Worm (Caenorhabditis elegans) whole organism, L2 larva: Measurements from ENCODE around the gene his-63.

Source experiments
- ZK546.5 ChIP-seq: sonication (generic microtip); optimal IDR thresholded peaks from 2 replicates; lab custom pipeline; 2017; ENCODE audit warnings: missing biosample characterization, missing genetic modification characterization
- alr-1 ChIP-seq: fragments of 150-350 bp; optimal IDR thresholded peaks from 2 replicates; lab custom pipeline; 2014; ENCODE audit warnings: missing biosample characterization, missing genetic modification characterization
- aly-2 ChIP-seq: fragments of 150-350 bp; optimal IDR thresholded peaks from 2 replicates; lab custom pipeline; 2014; ENCODE audit warnings: missing biosample characterization, missing genetic modification characterization
- lin-39 ChIP-seq: fragments of 150-350 bp; optimal IDR thresholded peaks from 2 replicates; lab custom pipeline; 2014; ENCODE audit warnings: missing biosample characterization, missing genetic modification reagents, missing genetic modification characterization
- lsy-2 ChIP-seq, 2 experiments: fragments of 150-350 bp in 1 of 2; sonication (generic microtip) in 1 of 2; optimal IDR thresholded peaks; 2 replicates each; lab custom pipeline; 2014 to 2017; ENCODE audit warnings: missing biosample characterization in 2 of 2, missing genetic modification characterization in 2 of 2
- mab-5 ChIP-seq: fragments of 150-350 bp; optimal IDR thresholded peaks from 2 replicates; lab custom pipeline; 2014; ENCODE audit warnings: missing biosample characterization, missing genetic modification characterization
- mdl-1 ChIP-seq, 2 experiments: fragments of 150-350 bp in 1 of 2; sonication (generic microtip) in 1 of 2; optimal IDR thresholded peaks; 2 replicates each; lab custom pipeline; 2017; ENCODE audit warnings: missing biosample characterization in 2 of 2, missing genetic modification characterization in 2 of 2
- nhr-21 ChIP-seq: fragments of 150-350 bp; optimal IDR thresholded peaks from 2 replicates; lab custom pipeline; 2014; ENCODE audit warnings: missing biosample characterization, missing genetic modification characterization
- unc-62 ChIP-seq: fragments of 150-350 bp; optimal IDR thresholded peaks from 2 replicates; lab custom pipeline; 2014; ENCODE audit warnings: missing biosample characterization, missing genetic modification reagents, missing genetic modification characterization

- TF ChIP-seq lsy-2 (tag; optimal IDR thresholded peaks at IDR 0.05; lab: Kevin White, UChicago) (no peak), mab-5 (tag; lab: Kevin White, UChicago) (no peak), aly-2 (tag; lab: Kevin White, UChicago) (no peak), ZK546.5 (tag; lab: Kevin White, UChicago) (no peak), alr-1 (no peak), lin-39 (no peak), mdl-1 (tag; optimal IDR thresholded peaks at IDR 0.05; lab: Kevin White, UChicago) (no peak), nhr-21 (tag; lab: Kevin White, UChicago) (no peak), unc-62 (no peak)
Observed at ce11 chrIV:11438255-11438654, 31.6 kb upstream of the his-63 start.
